Worm (Caenorhabditis elegans) whole organism, young adult: ENCODE measurements around the gene W04H10.2.

ENCODE experiments used
- B0336.3 ChIP-seq: fragments of 200-800 bp; sonication (Bioruptor generic); IDR thresholded peaks from 2 replicates; pipeline ENCODE4 v1.3.6; 2022; ENCODE audit warnings: missing genetic modification characterization, missing compliant biosample characterization
- F10E7.11 ChIP-seq: sonication (generic microtip); optimal IDR thresholded peaks from 2 replicates; lab custom pipeline; 2017; ENCODE audit warnings: mild to moderate bottlenecking, missing genetic modification characterization, moderate library complexity, missing compliant biosample characterization
- F23B12.7 ChIP-seq: sonication (generic microtip); optimal IDR thresholded peaks from 2 replicates; lab custom pipeline; 2017; ENCODE audit warnings: missing genetic modification characterization, mild to moderate bottlenecking, missing compliant biosample characterization, antibody characterized with exemption, moderate library complexity; ENCODE audit not compliant: insufficient read depth
- T26A5.8 ChIP-seq: sonication (generic microtip); optimal IDR thresholded peaks from 2 replicates; lab custom pipeline; 2016; ENCODE audit warnings: missing genetic modification characterization, missing compliant biosample characterization
- Y79H2A.3 ChIP-seq: fragments of 200-800 bp; sonication (Bioruptor generic); conservative IDR thresholded peaks from 2 replicates; pipeline ENCODE4 v1.3.6; 2022; ENCODE audit warnings: missing genetic modification reagents, missing genetic modification characterization, missing compliant biosample characterization
- ama-1 ChIP-seq, 3 experiments: fragments of 150-350 bp in 1 of 3; sonication (generic microtip) in 2 of 3; optimal IDR thresholded peaks; 2 replicates each; lab custom pipeline; 2014 to 2018; ENCODE audit warnings: missing biosample characterization in 2 of 3, missing genetic modification characterization in 2 of 3, missing genetic modification reagents in 2 of 3
- aptf-2 ChIP-seq: fragments of 200-800 bp; sonication (Bioruptor generic); conservative IDR thresholded peaks from 2 replicates; pipeline ENCODE4 v1.3.6; 2022; ENCODE audit warnings: missing genetic modification reagents, missing genetic modification characterization, missing compliant biosample characterization
- bed-1 ChIP-seq: fragments of 200-800 bp; sonication (Bioruptor generic); IDR thresholded peaks from 2 replicates; pipeline ENCODE4 v1.3.6; 2022; ENCODE audit warnings: missing genetic modification reagents, missing genetic modification characterization, missing compliant biosample characterization
- ceh-91 ChIP-seq: fragments of 200-800 bp; sonication (Bioruptor generic); IDR thresholded peaks from 2 replicates; pipeline ENCODE4 v1.3.6; 2022; ENCODE audit warnings: missing genetic modification reagents, missing genetic modification characterization, missing compliant biosample characterization
- egrh-3 ChIP-seq: fragments of 200-800 bp; sonication (Bioruptor generic); IDR thresholded peaks from 2 replicates; pipeline ENCODE4 v1.3.6; 2022; ENCODE audit warnings: missing genetic modification reagents, missing genetic modification characterization, missing compliant biosample characterization
- ekl-4 ChIP-seq: fragments of 200-800 bp; sonication (Bioruptor generic); IDR thresholded peaks from 2 replicates; pipeline ENCODE4 v1.3.6; 2022; ENCODE audit warnings: missing genetic modification reagents, missing genetic modification characterization, missing compliant biosample characterization
- ets-4 ChIP-seq: fragments of 200-800 bp; sonication (Bioruptor generic); optimal IDR thresholded peaks from 2 replicates; lab custom pipeline; 2018; ENCODE audit warnings: mild to moderate bottlenecking, missing genetic modification characterization, missing compliant biosample characterization
- hmg-1.2 ChIP-seq: fragments of 200-800 bp; sonication (Bioruptor generic); IDR thresholded peaks from 2 replicates; pipeline ENCODE4 v1.3.6; 2022; ENCODE audit warnings: missing genetic modification reagents, missing genetic modification characterization, missing compliant biosample characterization
- hrde-1 ChIP-seq: sonication (generic microtip); optimal IDR thresholded peaks from 2 replicates; lab custom pipeline; 2016; ENCODE audit warnings: missing genetic modification characterization, mild to moderate bottlenecking, missing compliant biosample characterization, moderate library complexity, missing genotype, missing genetic modification reagents, borderline replicate concordance
- lag-1 ChIP-seq: fragments of 200-800 bp; sonication (Bioruptor generic); IDR thresholded peaks from 2 replicates; pipeline ENCODE4 v1.3.6; 2022; ENCODE audit warnings: missing genetic modification reagents, missing genetic modification characterization, missing compliant biosample characterization
- lin-26 ChIP-seq: fragments of 200-800 bp; sonication (Bioruptor generic); IDR thresholded peaks from 2 replicates; pipeline ENCODE4 v1.3.6; 2022; ENCODE audit warnings: missing genetic modification reagents, missing genetic modification characterization, missing compliant biosample characterization
- lin-40 ChIP-seq: sonication (generic microtip); optimal IDR thresholded peaks from 2 replicates; lab custom pipeline; 2016; ENCODE audit warnings: missing genetic modification characterization, mild to moderate bottlenecking, missing compliant biosample characterization, missing genotype, missing genetic modification reagents
- lin-54 ChIP-seq: fragments of 200-800 bp; sonication (Bioruptor generic); optimal IDR thresholded peaks from 2 replicates; lab custom pipeline; 2018; ENCODE audit warnings: mild to moderate bottlenecking, missing genetic modification characterization, missing compliant biosample characterization
- lsl-1 ChIP-seq: fragments of 200-800 bp; sonication (Bioruptor generic); optimal IDR thresholded peaks from 2 replicates; lab custom pipeline; 2018; ENCODE audit warnings: mild to moderate bottlenecking, missing genetic modification characterization, moderate library complexity, missing compliant biosample characterization
- madf-6 ChIP-seq: fragments of 200-800 bp; sonication (Bioruptor generic); IDR thresholded peaks from 2 replicates; pipeline ENCODE4 v1.3.6; 2022; ENCODE audit warnings: missing genetic modification reagents, missing genetic modification characterization, missing compliant biosample characterization
- madf-8 ChIP-seq: fragments of 200-800 bp; sonication (Bioruptor generic); conservative IDR thresholded peaks from 2 replicates; pipeline ENCODE4 v1.3.6; 2022; ENCODE audit warnings: missing genetic modification reagents, missing genetic modification characterization, missing compliant biosample characterization
- mcd-1 ChIP-seq: fragments of 200-800 bp; sonication (Bioruptor generic); IDR thresholded peaks from 2 replicates; pipeline ENCODE4 v1.3.6; 2022; ENCODE audit warnings: missing genetic modification reagents, missing genetic modification characterization, missing compliant biosample characterization
- nfya-2 ChIP-seq: fragments of 200-800 bp; sonication (Bioruptor generic); IDR thresholded peaks from 2 replicates; pipeline ENCODE4 v1.3.6; 2022; ENCODE audit warnings: missing genetic modification reagents, missing genetic modification characterization, missing compliant biosample characterization
- nhr-90 ChIP-seq: sonication (generic microtip); optimal IDR thresholded peaks from 2 replicates; lab custom pipeline; 2016; ENCODE audit warnings: missing genotype, mild to moderate bottlenecking, missing genetic modification characterization, missing compliant biosample characterization
- rcor-1 ChIP-seq: fragments of 200-800 bp; sonication (Bioruptor generic); IDR thresholded peaks from 2 replicates; pipeline ENCODE4 v1.3.6; 2022; ENCODE audit warnings: missing genetic modification reagents, missing genetic modification characterization, missing compliant biosample characterization
- repo-1 ChIP-seq: sonication (generic microtip); optimal IDR thresholded peaks from 2 replicates; lab custom pipeline; 2017; ENCODE audit warnings: mild to moderate bottlenecking, missing genetic modification characterization, missing compliant biosample characterization
- sea-2 ChIP-seq: fragments of 200-800 bp; sonication (Bioruptor generic); IDR thresholded peaks from 2 replicates; pipeline ENCODE4 v1.3.6; 2022; ENCODE audit warnings: missing genetic modification characterization, missing compliant biosample characterization
- snpc-1.1 ChIP-seq: sonication (generic microtip); optimal IDR thresholded peaks from 2 replicates; lab custom pipeline; 2017; ENCODE audit warnings: missing genetic modification characterization, mild to moderate bottlenecking, missing compliant biosample characterization, antibody characterized with exemption, moderate library complexity, missing genotype, missing genetic modification reagents; ENCODE audit not compliant: insufficient read depth
- snpc-1.3 ChIP-seq: sonication (generic microtip); optimal IDR thresholded peaks from 2 replicates; lab custom pipeline; 2017; ENCODE audit warnings: missing genetic modification characterization, mild to moderate bottlenecking, missing compliant biosample characterization, antibody characterized with exemption, moderate library complexity, missing genotype, missing genetic modification reagents; ENCODE audit not compliant: insufficient read depth
- snpc-3.4 ChIP-seq: sonication (generic microtip); optimal IDR thresholded peaks from 2 replicates; lab custom pipeline; 2017; ENCODE audit warnings: missing genetic modification characterization, mild to moderate bottlenecking, missing compliant biosample characterization, antibody characterized with exemption, moderate library complexity, missing genotype, missing genetic modification reagents
- snpc-4 ChIP-seq, 5 experiments: fragments of 150-350 bp in 1 of 5; sonication (generic microtip) in 4 of 5; optimal IDR thresholded peaks; 2 replicates each; lab custom pipeline; 2014 to 2018; ENCODE audit warnings: missing genetic modification characterization in 5 of 5, missing biosample characterization in 3 of 5, antibody characterized with exemption in 2 of 5, mild to moderate bottlenecking in 2 of 5, missing compliant biosample characterization in 2 of 5, missing genotype in 2 of 5, moderate library complexity in 2 of 5, missing genetic modification reagents in 1 of 5
- somi-1 ChIP-seq: fragments of 200-800 bp; sonication (Bioruptor generic); optimal IDR thresholded peaks from 2 replicates; lab custom pipeline; 2018; ENCODE audit warnings: mild to moderate bottlenecking, missing genetic modification characterization, missing compliant biosample characterization
- sptf-2 ChIP-seq: fragments of 200-800 bp; sonication (Bioruptor generic); optimal IDR thresholded peaks from 2 replicates; lab custom pipeline; 2018; ENCODE audit warnings: mild to moderate bottlenecking, missing genetic modification characterization, missing compliant biosample characterization
- tbx-9 ChIP-seq: sonication (generic microtip); optimal IDR thresholded peaks from 2 replicates; lab custom pipeline; 2016; ENCODE audit warnings: borderline replicate concordance, missing genetic modification characterization, inconsistent platforms, missing compliant biosample characterization
- xnd-1 ChIP-seq: sonication (generic microtip); optimal IDR thresholded peaks from 2 replicates; lab custom pipeline; 2016; ENCODE audit warnings: missing genotype, missing genetic modification reagents, missing genetic modification characterization, missing compliant biosample characterization
- zfh-2 ChIP-seq: fragments of 200-800 bp; sonication (Bioruptor generic); conservative IDR thresholded peaks from 2 replicates; pipeline ENCODE4 v1.3.6; 2022; ENCODE audit warnings: missing genetic modification reagents, missing genetic modification characterization, missing compliant biosample characterization

Gene W04H10.2

DNA sequence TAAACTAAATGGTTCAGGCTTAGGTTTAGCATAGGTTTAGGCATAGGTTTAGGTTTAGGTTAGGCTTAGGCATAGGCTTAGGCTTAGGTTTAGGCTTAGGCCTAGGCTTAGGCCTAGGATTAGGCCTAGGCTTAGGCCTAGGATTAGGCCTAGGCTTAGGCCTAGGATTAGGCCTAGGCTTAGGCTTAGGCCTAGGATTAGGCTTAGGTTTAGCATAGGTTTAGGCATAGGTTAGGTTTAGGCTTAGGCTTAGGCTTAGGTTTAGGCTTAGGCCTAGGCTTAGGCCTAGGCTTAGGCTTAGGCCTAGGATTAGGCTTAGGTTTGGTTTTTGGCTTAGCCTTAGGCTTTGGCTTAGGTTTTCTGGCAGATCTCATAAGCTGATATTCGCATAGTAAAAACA, 31.8 kb upstream of the W04H10.2 start:
- TF ChIP-seq lag-1 (GFP tag; lab: Robert Waterston, UW) = 0 out of 2 replicates have a peak, but pooled peaks have one; percentile 26
- TF ChIP-seq aptf-2 (GFP tag; lab: Robert Waterston, UW) = 0 out of 2 replicates have a peak, but pooled peaks have one; percentile 16

- no peak for TF ChIP-seq sptf-2 (GFP tag; lab: Kevin White, UChicago)
- TF ChIP-seq snpc-4 (GFP tag; optimal IDR thresholded peaks at IDR 0.05; lab: Kevin White, UChicago) = no peak
- TF ChIP-seq snpc-4 (tag; optimal IDR thresholded peaks at IDR 0.05; lab: Kevin White, UChicago) = no peak
- no peak for TF ChIP-seq lin-40 (tag; lab: Kevin White, UChicago)
- TF ChIP-seq ama-1 (optimal IDR thresholded peaks at IDR 0.05; lab: Kevin White, UChicago) = no peak
- no peak for TF ChIP-seq ama-1 (GFP tag; optimal IDR thresholded peaks at IDR 0.05; lab: Kevin White, UChicago)
Observed at ce11 chrII:574064-574463, 31.3 kb upstream of the W04H10.2 start.

DNA sequence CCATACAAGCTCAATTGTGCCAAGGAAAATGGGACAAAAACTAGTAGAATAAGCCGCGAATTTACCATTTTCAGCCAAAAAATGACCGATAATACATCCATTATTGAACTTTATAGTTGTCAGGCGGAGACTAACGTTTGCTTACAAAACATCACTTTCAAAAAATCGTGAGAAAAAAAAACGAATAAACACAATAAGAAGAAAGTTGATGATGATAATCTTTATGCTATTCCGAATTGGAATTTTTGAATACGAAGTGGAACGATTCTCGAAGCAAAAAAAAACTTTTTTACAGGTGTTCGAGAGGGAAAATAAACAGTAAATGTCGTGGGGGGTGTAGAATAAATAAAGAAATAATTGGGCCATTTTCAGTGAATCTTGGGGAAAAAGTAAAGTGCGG, 27.7 kb upstream of the W04H10.2 start, which contains the start of gene W08F4.7:
Gene W08F4.7, minus strand, starts transcription at position 101 of the 400 bp plus-strand sequence.
- TF ChIP-seq ama-1 (optimal IDR thresholded peaks at IDR 0.05; lab: Kevin White, UChicago) = no peak
- peak in 1 of 2 experiments; percentile 38 for TF ChIP-seq ama-1 (GFP tag; optimal IDR thresholded peaks at IDR 0.05; lab: Kevin White, UChicago)
- no peak for TF ChIP-seq sea-2 (GFP tag; lab: Robert Waterston, UW)
- TF ChIP-seq hrde-1 (tag; lab: Kevin White, UChicago) = peak; percentile 42
- TF ChIP-seq madf-6 (GFP tag; lab: Robert Waterston, UW) = 0 out of 2 replicates have a peak, but pooled peaks have one; percentile 1
- 0 out of 2 replicates have a peak, but pooled peaks have one; percentile 12 for TF ChIP-seq ekl-4 (GFP tag; lab: Robert Waterston, UW)
- TF ChIP-seq nhr-90 (tag; lab: Kevin White, UChicago) = no peak
- TF ChIP-seq nfya-2 (GFP tag; lab: Robert Waterston, UW) = no peak
- TF ChIP-seq snpc-1.3 (tag; lab: Kevin White, UChicago) = peak; percentile 48
- TF ChIP-seq lin-26 (GFP tag; lab: Robert Waterston, UW) = no peak
- peak; percentile 26; the same call in 1 of the 2 replicates for TF ChIP-seq B0336.3 (GFP tag; lab: Robert Waterston, UW)
- peak; percentile 30 for TF ChIP-seq snpc-3.4 (tag; lab: Kevin White, UChicago)
- no peak for TF ChIP-seq ets-4

ce11 chrII:578803-579202, 26.6 kb upstream of the W04H10.2 start:
- 0 out of 2 replicates have a peak, but pooled peaks have one; percentile 3 for TF ChIP-seq lin-26 (GFP tag; lab: Robert Waterston, UW)
- TF ChIP-seq zfh-2 (GFP tag; lab: Robert Waterston, UW) = peak; percentile 33; the same call in 1 of the 2 replicates
- no peak for TF ChIP-seq madf-8 (GFP tag; lab: Robert Waterston, UW)

DNA sequence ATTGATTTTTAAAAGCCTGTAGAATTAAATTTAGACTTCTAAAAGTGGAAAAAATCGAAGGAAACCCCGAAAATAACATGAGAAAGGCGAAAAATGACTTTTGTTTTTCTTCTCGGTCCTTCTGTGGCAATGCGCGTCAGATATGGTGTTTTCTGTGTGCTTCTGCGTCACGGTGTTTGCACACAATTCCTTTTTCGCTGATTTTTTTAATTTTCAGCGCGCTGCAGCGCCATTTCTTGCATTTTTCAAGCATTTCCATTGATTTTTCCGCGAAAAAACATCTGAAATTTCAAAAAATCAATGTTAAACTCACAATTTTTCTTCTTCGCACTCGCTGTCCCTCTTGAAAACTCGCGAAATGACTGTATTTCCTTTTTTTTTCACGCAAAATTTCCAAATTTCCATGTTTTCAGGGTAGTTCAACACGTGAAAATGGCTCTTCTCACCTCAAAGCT, 25.2 kb upstream of the W04H10.2 start, which contains the start of the genes cdc-37 and W08F4.3:
Gene cdc-37, minus strand, starts transcription at position 405 of the 455 bp plus-strand sequence.
Gene W08F4.3, plus strand, starts transcription at position 414 of the 455 bp plus-strand sequence.
- TF ChIP-seq repo-1 (no peak), xnd-1 (tag; lab: Kevin White, UChicago) (peak; percentile 57), snpc-1.3 (tag; lab: Kevin White, UChicago) (peak; percentile 27), somi-1 (no peak), ceh-91 (GFP tag; lab: Robert Waterston, UW) (peak; percentile 69), F23B12.7 (tag; lab: Kevin White, UChicago) (no peak), mcd-1 (peak; percentile 63), Y79H2A.3 (GFP tag; lab: Robert Waterston, UW) (no peak), snpc-3.4 (tag; lab: Kevin White, UChicago) (peak; percentile 51), tbx-9 (tag; lab: Kevin White, UChicago) (no peak), rcor-1 (GFP tag; lab: Robert Waterston, UW) (peak; percentile 19; the same call in 1 of the 2 replicates), F10E7.11 (tag; lab: Kevin White, UChicago) (no peak), hmg-1.2 (GFP tag; lab: Robert Waterston, UW) (peak; percentile 36; the same call in 1 of the 2 replicates), bed-1 (GFP tag; lab: Robert Waterston, UW) (no peak), ets-4 (no peak), madf-8 (GFP tag; lab: Robert Waterston, UW) (peak; percentile 75), T26A5.8 (tag; lab: Kevin White, UChicago) (no peak), egrh-3 (GFP tag; lab: Robert Waterston, UW) (no peak), lsl-1 (peak; percentile 37), ekl-4 (GFP tag; lab: Robert Waterston, UW) (peak; percentile 27; the same call in 1 of the 2 replicates), lin-40 (tag; lab: Kevin White, UChicago) (no peak), lin-54 (GFP tag; lab: Kevin White, UChicago) (peak; percentile 52), zfh-2 (GFP tag; lab: Robert Waterston, UW) (no peak), snpc-1.1 (peak; percentile 12)
